Fruit fly (Drosophila melanogaster): ENCODE results near the gene CG43965.

CG43965 gene

dm6 chr3L:8748839-8749238 is 23.3 kb upstream of the CG43965 start:
- TF ChIP-seq CG3838 (GFP tag; optimal IDR thresholded peaks at IDR 0.05) (no peak), CG17186 (GFP tag; optimal IDR thresholded peaks at IDR 0.05) (no peak), CG2678 (tag; optimal IDR thresholded peaks at IDR 0.05) (no peak), Hr78 (GFP tag; optimal IDR thresholded peaks at IDR 0.05) (no peak), wor (GFP tag; IDR thresholded peaks at IDR 0.05) (no peak), fd3F (GFP tag; optimal IDR thresholded peaks at IDR 0.05) (no peak), CG6791 (GFP tag; IDR thresholded peaks at IDR 0.05; ENCODE audit: partially characterized antibody) (0 out of 3 replicates have a peak, but pooled peaks have one; percentile 47), toy (GFP tag; IDR thresholded peaks at IDR 0.05) (no peak), Dad (GFP tag; optimal IDR thresholded peaks at IDR 0.05) (no peak), Sin3A (optimal IDR thresholded peaks at IDR 0.05) (no peak), Atf3 (GFP tag; optimal IDR thresholded peaks at IDR 0.05) (no peak), Neu2 (GFP tag; optimal IDR thresholded peaks at IDR 0.05; ENCODE audit: borderline replicate concordance) (no peak), CG7556 (GFP tag; optimal IDR thresholded peaks at IDR 0.05) (no peak), Poxn (GFP tag; IDR thresholded peaks at IDR 0.05) (no peak), CG4617 (GFP tag; optimal IDR thresholded peaks at IDR 0.05; ENCODE audit: borderline replicate concordance) (no peak), lov (optimal IDR thresholded peaks at IDR 0.05) (no peak), lov (GFP tag; IDR thresholded peaks at IDR 0.05) (no peak), disco-r (GFP tag; optimal IDR thresholded peaks at IDR 0.05) (no peak), HmgD (GFP tag; optimal IDR thresholded peaks at IDR 0.05) (no peak), CG12104 (GFP tag; optimal IDR thresholded peaks at IDR 0.05) (no peak), gfzf (GFP tag; optimal IDR thresholded peaks at IDR 0.05) (no peak), fd96Cb (tag; optimal IDR thresholded peaks at IDR 0.05) (no peak), NfI (GFP tag; optimal IDR thresholded peaks at IDR 0.05) (peak; percentile 32), CG10565 (GFP tag; optimal IDR thresholded peaks at IDR 0.05) (no peak), CG3163 (GFP tag; optimal IDR thresholded peaks at IDR 0.05) (no peak), CG16815 (GFP tag; optimal IDR thresholded peaks at IDR 0.05) (peak; percentile 20), CG34422 (GFP tag; IDR thresholded peaks at IDR 0.05) (peak; percentile 15; the same call in 1 of the 3 replicates), sob (GFP tag; IDR thresholded peaks at IDR 0.05) (peak; percentile 51; the same call in 1 of the 2 replicates), CG33557 (GFP tag; optimal IDR thresholded peaks at IDR 0.05) (no peak), Taf1 (GFP tag; IDR thresholded peaks at IDR 0.05) (no peak), Ada2b (GFP tag; IDR thresholded peaks at IDR 0.05) (no peak), dpn (GFP tag; optimal IDR thresholded peaks at IDR 0.05) (peak; percentile 5 to 42), chm (GFP tag; IDR thresholded peaks at IDR 0.05) (no peak), gcm (GFP tag; optimal IDR thresholded peaks at IDR 0.05) (no peak), CG3726 (GFP tag; IDR thresholded peaks at IDR 0.05) (no peak), kah (GFP tag; optimal IDR thresholded peaks at IDR 0.05) (no peak), CG17829 (tag; optimal IDR thresholded peaks at IDR 0.05) (peak; percentile 24), ssp (GFP tag; IDR thresholded peaks at IDR 0.05) (no peak), CG17361 (GFP tag; IDR thresholded peaks at IDR 0.05) (no peak; the same call in 2 of the 3 replicates), tap (tag; optimal IDR thresholded peaks at IDR 0.05) (no peak), CG10959 (GFP tag; IDR thresholded peaks at IDR 0.05) (no peak), CG17328 (GFP tag; IDR thresholded peaks at IDR 0.05) (no peak), CG14441 (GFP tag; IDR thresholded peaks at IDR 0.05) (peak; percentile 45), CG8478 (optimal IDR thresholded peaks at IDR 0.05) (no peak), bbx (GFP tag; IDR thresholded peaks at IDR 0.05; ENCODE audit: partially characterized antibody) (no peak), CG6254 (GFP tag; optimal IDR thresholded peaks at IDR 0.05) (no peak), Antp (GFP tag; optimal IDR thresholded peaks at IDR 0.05) (no peak), inv (GFP tag; IDR thresholded peaks at IDR 0.05; ENCODE audit: partially characterized antibody) (no peak), ap (GFP tag; IDR thresholded peaks at IDR 0.05) (0 out of 2 replicates have a peak, but pooled peaks have one; percentile 14), caup (GFP tag; optimal IDR thresholded peaks at IDR 0.05; ENCODE audit: severe bottlenecking) (no peak), sc (optimal IDR thresholded peaks at IDR 0.05) (no peak), sc (GFP tag; optimal IDR thresholded peaks at IDR 0.05) (no peak), Lpt (GFP tag; optimal IDR thresholded peaks at IDR 0.05) (no peak)
